Fruit fly (Drosophila melanogaster) whole organism, embryonic: Measurements from ENCODE around the gene SREBP.

Experiments used
- Adf1 ChIP-seq: fragments of 200-800 bp; sonication (Bioruptor generic); IDR thresholded peaks from 2 replicates; pipeline ENCODE4 v1.3.6; 2022; ENCODE audit warnings: missing biosample characterization, missing genetic modification characterization
- BtbVII ChIP-seq: fragments of 200-800 bp; sonication (Bioruptor generic); optimal IDR thresholded peaks from 3 replicates; lab custom pipeline; 2017; ENCODE audit warnings: missing biosample characterization, mild to moderate bottlenecking, missing genetic modification characterization
- Bteb2 ChIP-seq: fragments of 200-800 bp; sonication (Bioruptor generic); optimal IDR thresholded peaks from 2 replicates; lab custom pipeline; 2016; ENCODE audit warnings: missing biosample characterization, missing genetic modification characterization
- CG11504 ChIP-seq: fragments of 200-800 bp; sonication (Bioruptor generic); optimal IDR thresholded peaks from 3 replicates; lab custom pipeline; 2019; ENCODE audit warnings: missing biosample characterization, mild to moderate bottlenecking, missing genetic modification characterization, moderate library complexity
- CG11560 ChIP-seq: fragments of 200-800 bp; sonication (Bioruptor generic); IDR thresholded peaks from 3 replicates; pipeline ENCODE4 v1.3.6; 2022; ENCODE audit warnings: missing biosample characterization, missing genetic modification characterization
- CG11723 ChIP-seq: fragments of 200-800 bp; sonication (Bioruptor generic); optimal IDR thresholded peaks from 2 replicates; lab custom pipeline; 2017; ENCODE audit warnings: missing biosample characterization, mild to moderate bottlenecking, missing genetic modification characterization
- CG12744 ChIP-seq: fragments of 200-800 bp; sonication (Bioruptor generic); optimal IDR thresholded peaks from 2 replicates; lab custom pipeline; 2016; ENCODE audit warnings: missing biosample characterization, missing genetic modification characterization
- CG13894 ChIP-seq: fragments of 200-800 bp; sonication (Bioruptor generic); optimal IDR thresholded peaks from 3 replicates; lab custom pipeline; 2018; ENCODE audit warnings: missing biosample characterization, mild to moderate bottlenecking, missing genetic modification characterization, moderate library complexity
- CG15601 ChIP-seq: fragments of 200-800 bp; sonication (Bioruptor generic); optimal IDR thresholded peaks from 3 replicates; lab custom pipeline; 2019; ENCODE audit warnings: missing biosample characterization, mild to moderate bottlenecking, missing genetic modification characterization, moderate library complexity
- CG17385 ChIP-seq: fragments of 200-800 bp; sonication (Bioruptor generic); optimal IDR thresholded peaks from 3 replicates; lab custom pipeline; 2018; ENCODE audit warnings: missing biosample characterization, mild to moderate bottlenecking, missing genetic modification characterization
- CG18262 ChIP-seq: fragments of 200-800 bp; optimal IDR thresholded peaks from 3 replicates; lab custom pipeline; 2019; ENCODE audit warnings: missing biosample characterization, mild to moderate bottlenecking, missing genetic modification characterization, moderate library complexity
- CG1832 ChIP-seq: fragments of 200-800 bp; sonication (Bioruptor generic); optimal IDR thresholded peaks from 2 replicates; lab custom pipeline; 2017; ENCODE audit warnings: missing biosample characterization, mild to moderate bottlenecking, missing genetic modification characterization, inconsistent platforms
- CG33213 ChIP-seq: fragments of 200-800 bp; sonication (Bioruptor generic); optimal IDR thresholded peaks from 3 replicates; lab custom pipeline; 2016; ENCODE audit warnings: missing biosample characterization, missing genetic modification characterization
- CG3407 ChIP-seq: fragments of 200-800 bp; sonication (Bioruptor generic); optimal IDR thresholded peaks from 2 replicates; lab custom pipeline; 2018; ENCODE audit warnings: missing biosample characterization, mild to moderate bottlenecking, missing genetic modification characterization
- CG42726 ChIP-seq: fragments of 200-800 bp; sonication (Bioruptor generic); IDR thresholded peaks from 2 replicates; pipeline ENCODE4 v1.3.6; 2022; ENCODE audit warnings: missing biosample characterization, missing genetic modification characterization; ENCODE audit not compliant: partially characterized antibody
- CG4328 ChIP-seq: fragments of 200-800 bp; sonication (Bioruptor generic); optimal IDR thresholded peaks from 3 replicates; lab custom pipeline; 2017; ENCODE audit warnings: missing biosample characterization, missing genetic modification reagents, missing genetic modification characterization
- CG4820 ChIP-seq: fragments of 200-800 bp; sonication (Bioruptor generic); optimal IDR thresholded peaks from 3 replicates; lab custom pipeline; 2016; ENCODE audit warnings: missing biosample characterization, missing genetic modification characterization
- CG6175 ChIP-seq: fragments of 200-800 bp; sonication (Bioruptor generic); IDR thresholded peaks from 3 replicates; pipeline ENCODE4 v1.3.6; 2022; ENCODE audit warnings: missing biosample characterization, missing genetic modification characterization
- CG6765 ChIP-seq: fragments of 200-800 bp; sonication (Bioruptor generic); optimal IDR thresholded peaks from 3 replicates; lab custom pipeline; 2017; ENCODE audit warnings: missing biosample characterization, mild to moderate bottlenecking, missing genetic modification characterization
- CG8359 ChIP-seq: fragments of 200-800 bp; sonication (Bioruptor generic); optimal IDR thresholded peaks from 2 replicates; lab custom pipeline; 2017; ENCODE audit warnings: missing biosample characterization, mild to moderate bottlenecking, missing genetic modification characterization, borderline replicate concordance
- CTCF ChIP-seq: fragments of 200-800 bp; sonication (Bioruptor generic); optimal IDR thresholded peaks from 2 replicates; lab custom pipeline; 2017; ENCODE audit warnings: missing biosample characterization, mild to moderate bottlenecking, missing genetic modification characterization, moderate library complexity
- Dbx ChIP-seq: fragments of 200-800 bp; sonication (Bioruptor generic); IDR thresholded peaks from 3 replicates; pipeline ENCODE4 v1.3.6; 2022; ENCODE audit warnings: missing biosample characterization, missing genetic modification characterization
- Dref ChIP-seq: fragments of 200-800 bp; sonication (Bioruptor generic); IDR thresholded peaks from 2 replicates; pipeline ENCODE4 v1.3.6; 2022; ENCODE audit warnings: missing biosample characterization, missing genetic modification characterization
- HLH3B ChIP-seq: fragments of 200-800 bp; sonication (Bioruptor generic); IDR thresholded peaks from 2 replicates; pipeline ENCODE4 v1.3.6; 2022; ENCODE audit warnings: missing biosample characterization, missing genetic modification characterization
- HLHmδ ChIP-seq: fragments of 200-800 bp; sonication (Bioruptor generic); optimal IDR thresholded peaks from 2 replicates; lab custom pipeline; 2018; ENCODE audit warnings: missing biosample characterization, mild to moderate bottlenecking, missing genetic modification characterization, moderate library complexity
- MTF-1 ChIP-seq: fragments of 200-800 bp; sonication (Bioruptor generic); optimal IDR thresholded peaks from 2 replicates; lab custom pipeline; 2018; ENCODE audit warnings: missing biosample characterization, mild to moderate bottlenecking, missing genetic modification characterization, borderline replicate concordance
- NC2α ChIP-seq: fragments of 200-800 bp; sonication (Bioruptor generic); optimal IDR thresholded peaks from 2 replicates; lab custom pipeline; 2016; ENCODE audit warnings: missing biosample characterization, missing genetic modification characterization
- Neu2 ChIP-seq: fragments of 200-800 bp; sonication (Bioruptor generic); optimal IDR thresholded peaks from 3 replicates; lab custom pipeline; 2016; ENCODE audit warnings: missing biosample characterization, missing genetic modification characterization, borderline replicate concordance
- Pdp1 ChIP-seq, 2 experiments: fragments of 200-800 bp; sonication (Bioruptor generic); optimal IDR thresholded peaks; 3 replicates each; lab custom pipeline; 2016; ENCODE audit warnings: missing biosample characterization in 2 of 2, missing genetic modification characterization in 2 of 2, mild to moderate bottlenecking in 1 of 2, moderate library complexity in 1 of 2
- Poxn ChIP-seq: fragments of 200-800 bp; sonication (Bioruptor generic); IDR thresholded peaks from 2 replicates; pipeline ENCODE4 v1.3.6; 2022; ENCODE audit warnings: missing biosample characterization, missing genetic modification characterization
- Xbp1 ChIP-seq: fragments of 200-800 bp; sonication (Bioruptor generic); optimal IDR thresholded peaks from 3 replicates; lab custom pipeline; 2016; ENCODE audit warnings: missing biosample characterization, mild to moderate bottlenecking, missing genetic modification characterization
- ara ChIP-seq: fragments of 200-800 bp; sonication (Bioruptor generic); IDR thresholded peaks from 2 replicates; pipeline ENCODE4 v1.3.6; 2022; ENCODE audit warnings: missing biosample characterization, missing genetic modification characterization
- az2 ChIP-seq: fragments of 200-800 bp; sonication (Bioruptor generic); optimal IDR thresholded peaks from 3 replicates; lab custom pipeline; 2016; ENCODE audit warnings: missing biosample characterization, missing genetic modification characterization
- btn ChIP-seq: fragments of 200-800 bp; sonication (Bioruptor generic); optimal IDR thresholded peaks from 2 replicates; lab custom pipeline; 2016; ENCODE audit warnings: missing biosample characterization, missing genetic modification characterization
- dimm ChIP-seq: fragments of 200-800 bp; sonication (Bioruptor generic); IDR thresholded peaks from 2 replicates; pipeline ENCODE4 v1.3.6; 2022; ENCODE audit warnings: missing biosample characterization, missing genetic modification characterization
- dmrt99B ChIP-seq: fragments of 200-800 bp; sonication (Bioruptor generic); optimal IDR thresholded peaks from 2 replicates; lab custom pipeline; 2018; ENCODE audit warnings: missing biosample characterization, mild to moderate bottlenecking, missing genetic modification characterization, moderate library complexity
- en ChIP-seq: fragments of 200-800 bp; sonication (Bioruptor generic); optimal IDR thresholded peaks from 2 replicates; lab custom pipeline; 2016; ENCODE audit warnings: missing biosample characterization, missing genetic modification characterization
- fd102C ChIP-seq: fragments of 200-800 bp; sonication (Bioruptor generic); optimal IDR thresholded peaks from 2 replicates; lab custom pipeline; 2018; ENCODE audit warnings: missing biosample characterization, mild to moderate bottlenecking, missing genetic modification characterization, moderate library complexity
- gcm ChIP-seq: fragments of 200-800 bp; sonication (Bioruptor generic); optimal IDR thresholded peaks from 2 replicates; lab custom pipeline; 2019; ENCODE audit warnings: missing biosample characterization, mild to moderate bottlenecking, missing genetic modification characterization, moderate library complexity
- gro ChIP-seq: fragments of 200-800 bp; sonication (Bioruptor generic); optimal IDR thresholded peaks from 2 replicates; lab custom pipeline; 2016; ENCODE audit warnings: missing biosample characterization, missing genetic modification characterization
- ham ChIP-seq: fragments of 200-800 bp; sonication (Bioruptor generic); IDR thresholded peaks from 2 replicates; pipeline ENCODE4 v1.3.6; 2022; ENCODE audit warnings: missing biosample characterization, missing genetic modification characterization
- hb ChIP-seq: fragments of 200-800 bp; sonication (Bioruptor generic); IDR thresholded peaks from 3 replicates; pipeline ENCODE4 v1.3.6; 2022; ENCODE audit warnings: missing biosample characterization, missing genetic modification characterization; ENCODE audit not compliant: partially characterized antibody
- odd ChIP-seq: fragments of 200-800 bp; sonication (Bioruptor generic); optimal IDR thresholded peaks from 2 replicates; lab custom pipeline; 2017; ENCODE audit warnings: missing biosample characterization, mild to moderate bottlenecking, missing genetic modification characterization
- sna ChIP-seq: fragments of 200-800 bp; sonication (Bioruptor generic); IDR thresholded peaks from 2 replicates; pipeline ENCODE4 v1.3.6; 2022; ENCODE audit warnings: missing biosample characterization, missing genetic modification characterization; ENCODE audit not compliant: partially characterized antibody
- toy ChIP-seq: fragments of 200-800 bp; sonication (Bioruptor generic); IDR thresholded peaks from 2 replicates; pipeline ENCODE4 v1.3.6; 2022; ENCODE audit warnings: missing biosample characterization, missing genetic modification characterization
- ttk ChIP-seq: fragments of 200-800 bp; sonication (Bioruptor generic); IDR thresholded peaks from 2 replicates; pipeline ENCODE4 v2.1.2; 2022; ENCODE audit warnings: missing biosample characterization, missing genetic modification characterization
- tup ChIP-seq: fragments of 200-800 bp; sonication (Bioruptor generic); optimal IDR thresholded peaks from 2 replicates; lab custom pipeline; 2016; ENCODE audit warnings: missing biosample characterization, mild to moderate bottlenecking, missing genetic modification characterization, moderate library complexity
- vvl ChIP-seq: fragments of 200-800 bp; sonication (Bioruptor generic); IDR thresholded peaks from 2 replicates; pipeline ENCODE4 v1.3.6; 2022; ENCODE audit warnings: missing biosample characterization, missing genetic modification characterization
- wek ChIP-seq: fragments of 200-800 bp; sonication (Bioruptor generic); optimal IDR thresholded peaks from 3 replicates; lab custom pipeline; 2018; ENCODE audit warnings: missing biosample characterization, mild to moderate bottlenecking, missing genetic modification characterization, moderate library complexity

Gene SREBP

dm6 chr3L:19790929-19791687 is 2.6 kb upstream of the SREBP start (continued):
- peak; percentile 21 for TF ChIP-seq CG4328
- peak; percentile 19 for TF ChIP-seq en (GFP tag; lab: Kevin White, UChicago)
- peak; percentile 6 for TF ChIP-seq NC2α
- no peak for TF ChIP-seq toy
- TF ChIP-seq CG12744 (GFP tag; lab: Kevin White, UChicago), result peak; percentile 40
- TF ChIP-seq ham (GFP tag; lab: Robert Waterston, UW), result no peak
- peak; percentile 94 for TF ChIP-seq wek
- peak; percentile 71 for TF ChIP-seq Dbx (GFP tag; lab: Robert Waterston, UW)
- TF ChIP-seq gcm (GFP tag; lab: Kevin White, UChicago), result no peak
- no peak for TF ChIP-seq Neu2 (GFP tag; lab: Kevin White, UChicago)
- no peak for TF ChIP-seq CTCF (GFP tag; lab: Kevin White, UChicago)
- peak; percentile 47 for TF ChIP-seq tup (GFP tag; lab: Kevin White, UChicago)
- peak; percentile 20 for TF ChIP-seq CG13894
- TF ChIP-seq CG15601, result peak; percentile 34
- TF ChIP-seq CG4820 (GFP tag; lab: Kevin White, UChicago), result peak; percentile 69
- TF ChIP-seq Adf1 (GFP tag; lab: Robert Waterston, UW), result no peak
- no peak for TF ChIP-seq CG42726 (GFP tag; lab: Robert Waterston, UW)
- no peak for TF ChIP-seq Dref (GFP tag; lab: Robert Waterston, UW)
- TF ChIP-seq dimm, result no peak
- TF ChIP-seq CG8359, result no peak
- peak; percentile 77 for TF ChIP-seq CG18262 (tag; lab: Kevin White, UChicago)
- peak; percentile 70 for TF ChIP-seq CG11504
- no peak for TF ChIP-seq gro (GFP tag; lab: Kevin White, UChicago)
- no peak for TF ChIP-seq CG11560 (tag; lab: Robert Waterston, UW)
- peak; percentile 46 for TF ChIP-seq CG11723 (GFP tag; lab: Kevin White, UChicago)
- peak; percentile 48 for TF ChIP-seq CG17385 (GFP tag; lab: Kevin White, UChicago)
- TF ChIP-seq Bteb2 (GFP tag; lab: Kevin White, UChicago), result peak; percentile 28
- TF ChIP-seq sna, result no peak
- peak; percentile 39 to 78 for TF ChIP-seq Pdp1 (GFP tag; optimal IDR thresholded peaks at IDR 0.05; lab: Kevin White, UChicago)
- TF ChIP-seq btn (GFP tag; lab: Kevin White, UChicago), result no peak
- 0 out of 2 replicates have a peak, but pooled peaks have one; percentile 16 for TF ChIP-seq HLH3B (GFP tag; lab: Robert Waterston, UW)
- no peak for TF ChIP-seq hb (GFP tag; lab: Robert Waterston, UW)
- peak; percentile 59 for TF ChIP-seq az2 (GFP tag; lab: Kevin White, UChicago)
- TF ChIP-seq BtbVII (GFP tag; lab: Kevin White, UChicago), result no peak
- no peak for TF ChIP-seq odd
- no peak for TF ChIP-seq Poxn (GFP tag; lab: Robert Waterston, UW)
- TF ChIP-seq CG6765, result peak; percentile 17
- no peak for TF ChIP-seq MTF-1 (GFP tag; lab: Kevin White, UChicago)
- TF ChIP-seq ttk, result peak; percentile 47; the same call in 1 of the 2 replicates
- TF ChIP-seq CG3407 (GFP tag; lab: Kevin White, UChicago), result peak; percentile 38
- TF ChIP-seq CG6175 (GFP tag; lab: Robert Waterston, UW), result no peak
- TF ChIP-seq CG1832 (GFP tag; lab: Kevin White, UChicago), result no peak
- TF ChIP-seq vvl (GFP tag; lab: Robert Waterston, UW), result no peak; the same call in 1 of the 2 replicates
- TF ChIP-seq CG33213, result no peak
- TF ChIP-seq dmrt99B (tag; lab: Kevin White, UChicago), result peak; percentile 67
- TF ChIP-seq ara (GFP tag; lab: Robert Waterston, UW), result peak; percentile 42; the same call in 1 of the 2 replicates
- peak; percentile 72 for TF ChIP-seq Xbp1 (GFP tag; lab: Kevin White, UChicago)
- TF ChIP-seq fd102C (GFP tag; lab: Kevin White, UChicago), result no peak
- peak; percentile 14 for TF ChIP-seq HLHmδ (GFP tag; lab: Kevin White, UChicago)
